Worm (Caenorhabditis elegans): Measurements from ENCODE around the gene hic-1.

- no peak for TF ChIP-seq flt-1 (GFP tag; IDR thresholded peaks at IDR 0.05)
- TF ChIP-seq ztf-23 (GFP tag; IDR thresholded peaks at IDR 0.05), result no peak
- no peak for TF ChIP-seq ztf-29 (GFP tag; IDR thresholded peaks at IDR 0.05)
- TF ChIP-seq med-1 (GFP tag; optimal IDR thresholded peaks at IDR 0.05; ENCODE audit: insufficient read depth), result no peak
These were observed 22.6 kb downstream of the hic-1 start for ce11 chrX:6575992-6576391.

Measured in whole organism, midembryonic.